Fruit fly (Drosophila melanogaster) whole organism, wandering third instar larva: Measurements from ENCODE around the gene CG32354.

ENCODE experiments used
- Abd-B ChIP-seq: fragments of >200 bp; optimal IDR thresholded peaks from 2 replicates; lab custom pipeline; 2017; ENCODE audit warnings: missing biosample characterization, missing genetic modification characterization
- CG9705 ChIP-seq: fragments of 200-800 bp; sonication (Bioruptor generic); optimal IDR thresholded peaks from 2 replicates; lab custom pipeline; 2018; ENCODE audit warnings: missing biosample characterization, mild to moderate bottlenecking, missing genetic modification characterization
- CrebA ChIP-seq: fragments of 200-800 bp; sonication (Bioruptor generic); optimal IDR thresholded peaks from 2 replicates; lab custom pipeline; 2016; ENCODE audit warnings: missing biosample characterization, mild to moderate bottlenecking, missing genetic modification characterization, borderline replicate concordance
- Dfd ChIP-seq: fragments of >200 bp; optimal IDR thresholded peaks from 2 replicates; lab custom pipeline; 2017; ENCODE audit warnings: missing biosample characterization, missing genetic modification characterization
- Dif ChIP-seq: fragments of 200-275, 200-300 bp; sonication (Bioruptor generic); optimal IDR thresholded peaks from 2 replicates; lab custom pipeline; 2018; ENCODE audit warnings: missing biosample characterization, missing genetic modification characterization; ENCODE audit not compliant: partially characterized antibody
- Hnf4 ChIP-seq: fragments of 200-800 bp; sonication (Bioruptor generic); optimal IDR thresholded peaks from 2 replicates; lab custom pipeline; 2016; ENCODE audit warnings: missing biosample characterization, mild to moderate bottlenecking, missing genetic modification characterization
- Hr78 ChIP-seq: fragments of >200 bp; optimal IDR thresholded peaks from 2 replicates; lab custom pipeline; 2017; ENCODE audit warnings: missing biosample characterization, missing genetic modification characterization
- Hr83 ChIP-seq: fragments of 200-300 bp; sonication (Bioruptor generic); optimal IDR thresholded peaks from 2 replicates; lab custom pipeline; 2016; ENCODE audit warnings: missing biosample characterization, mild to moderate bottlenecking, missing genetic modification characterization, moderate library complexity; ENCODE audit not compliant: poor library complexity, severe bottlenecking
- Myc ChIP-seq: fragments of >200 bp; optimal IDR thresholded peaks from 2 replicates; lab custom pipeline; 2017
- N ChIP-seq: fragments of >200 bp; optimal IDR thresholded peaks from 2 replicates; lab custom pipeline; 2018; ENCODE audit warnings: missing biosample characterization, missing external identifiers, missing genetic modification characterization
- OdsH ChIP-seq: fragments of 200-800 bp; sonication (Bioruptor generic); optimal IDR thresholded peaks from 2 replicates; lab custom pipeline; 2016; ENCODE audit warnings: missing biosample characterization, mild to moderate bottlenecking, missing genetic modification characterization
- Rel ChIP-seq, 2 experiments: fragments of 200-800 bp; sonication (Bioruptor generic) in 1 of 2; optimal IDR thresholded peaks; 2 replicates in 1 of 2; 3 replicates in 1 of 2; lab custom pipeline; 2016 to 2019; ENCODE audit warnings: mild to moderate bottlenecking in 2 of 2, missing biosample characterization in 2 of 2, missing genetic modification characterization in 2 of 2, moderate library complexity in 1 of 2
- Sp1 ChIP-seq: fragments of 200-800 bp; sonication (Bioruptor generic); optimal IDR thresholded peaks from 3 replicates; lab custom pipeline; 2019; ENCODE audit warnings: missing biosample characterization, mild to moderate bottlenecking, missing genetic modification characterization, moderate library complexity
- br ChIP-seq: fragments of 200-800 bp; sonication (Bioruptor generic); optimal IDR thresholded peaks from 2 replicates; lab custom pipeline; 2016; ENCODE audit warnings: missing biosample characterization, missing genetic modification characterization
- brk ChIP-seq: fragments of 200-800 bp; sonication (Bioruptor generic); optimal IDR thresholded peaks from 2 replicates; lab custom pipeline; 2016; ENCODE audit warnings: missing biosample characterization, mild to moderate bottlenecking, missing genetic modification characterization
- dl ChIP-seq, 2 experiments: fragments of 175-275, 200-275 bp in 1 of 2; fragments of 200-275 bp in 1 of 2; sonication (Bioruptor generic); optimal IDR thresholded peaks; lab custom pipeline; 2018; ENCODE audit warnings: mild to moderate bottlenecking in 2 of 2, missing biosample characterization in 2 of 2, missing genetic modification characterization in 2 of 2, moderate library complexity in 2 of 2; ENCODE audit not compliant: partially characterized antibody in 2 of 2, insufficient read depth in 1 of 2
- dmrt93B ChIP-seq: fragments of 200-800 bp; sonication (Bioruptor generic); optimal IDR thresholded peaks from 2 replicates; lab custom pipeline; 2018; ENCODE audit warnings: missing biosample characterization, mild to moderate bottlenecking, missing genetic modification characterization
- dsf ChIP-seq: sonication (Bioruptor generic); optimal IDR thresholded peaks from 2 replicates; lab custom pipeline; 2016; ENCODE audit warnings: missing biosample characterization, missing genetic modification characterization, borderline replicate concordance
- ey ChIP-seq: fragments of 200-800 bp; sonication (Bioruptor generic); optimal IDR thresholded peaks from 2 replicates; lab custom pipeline; 2016; ENCODE audit warnings: missing biosample characterization, missing genetic modification characterization
- foxo ChIP-seq, 2 experiments: fragments of 200-800 bp; sonication (Bioruptor generic); optimal IDR thresholded peaks; 2 replicates in 1 of 2; 3 replicates in 1 of 2; lab custom pipeline; 2016 to 2017; ENCODE audit warnings: missing biosample characterization in 2 of 2, missing genetic modification characterization in 2 of 2
- fru ChIP-seq: fragments of 200-800 bp; sonication (Bioruptor generic); optimal IDR thresholded peaks from 3 replicates; lab custom pipeline; 2016; ENCODE audit warnings: missing biosample characterization, mild to moderate bottlenecking, missing genetic modification characterization
- h ChIP-seq: fragments of 200-800 bp; sonication (Bioruptor generic); optimal IDR thresholded peaks from 3 replicates; lab custom pipeline; 2016; ENCODE audit warnings: missing biosample characterization, mild to moderate bottlenecking, missing genetic modification characterization
- jim ChIP-seq: fragments of 175-275, 200-325 bp; sonication (Bioruptor generic); optimal IDR thresholded peaks from 2 replicates; lab custom pipeline; 2016; ENCODE audit warnings: missing biosample characterization, mild to moderate bottlenecking, missing genetic modification characterization
- lola ChIP-seq: fragments of >200 bp; optimal IDR thresholded peaks from 2 replicates; lab custom pipeline; 2017; ENCODE audit warnings: missing biosample characterization, missing genetic modification characterization
- pan ChIP-seq: fragments of >200 bp; optimal IDR thresholded peaks from 2 replicates; lab custom pipeline; 2017
- psq ChIP-seq: fragments of 200-800 bp; sonication (Bioruptor generic); optimal IDR thresholded peaks from 3 replicates; lab custom pipeline; 2017; ENCODE audit warnings: missing biosample characterization, mild to moderate bottlenecking, missing genetic modification characterization, moderate library complexity
- rgr ChIP-seq: fragments of 200-800 bp; sonication (Bioruptor generic); optimal IDR thresholded peaks from 3 replicates; lab custom pipeline; 2016; ENCODE audit warnings: missing biosample characterization, mild to moderate bottlenecking, missing genetic modification characterization
- sage ChIP-seq: fragments of 200-800 bp; sonication (Bioruptor generic); optimal IDR thresholded peaks from 2 replicates; lab custom pipeline; 2016; ENCODE audit warnings: missing biosample characterization, mild to moderate bottlenecking, missing genetic modification characterization
- sv ChIP-seq: fragments of 200-800 bp; sonication (Bioruptor generic); optimal IDR thresholded peaks from 3 replicates; lab custom pipeline; 2016; ENCODE audit warnings: missing biosample characterization, missing genetic modification characterization
- tai ChIP-seq: sonication (Bioruptor generic); optimal IDR thresholded peaks from 2 replicates; lab custom pipeline; 2016; ENCODE audit warnings: missing biosample characterization, missing genetic modification characterization
- usp ChIP-seq: fragments of >200 bp; optimal IDR thresholded peaks from 2 replicates; lab custom pipeline; 2017; ENCODE audit warnings: missing biosample characterization, missing genetic modification characterization
- woc ChIP-seq: sonication (Bioruptor generic); optimal IDR thresholded peaks from 2 replicates; lab custom pipeline; 2016; ENCODE audit warnings: missing biosample characterization, mild to moderate bottlenecking, missing genetic modification characterization

Gene CG32354

dm6 chr3L:8453443-8454360 lies 31.7 kb upstream of the CG32354 start:
- no peak for TF ChIP-seq OdsH (GFP tag; lab: Kevin White, UChicago)
- TF ChIP-seq Dif (GFP tag; lab: Kevin White, UChicago): no peak
- TF ChIP-seq h: peak; percentile 47
- no peak for TF ChIP-seq woc (GFP tag; lab: Kevin White, UChicago)
- no peak for TF ChIP-seq Hr78 (GFP tag; lab: Kevin White, UChicago)
- no peak for TF ChIP-seq psq (GFP tag; lab: Kevin White, UChicago)
- TF ChIP-seq tai (GFP tag; lab: Kevin White, UChicago): no peak
- no peak for TF ChIP-seq Dfd (GFP tag; lab: Kevin White, UChicago)
- TF ChIP-seq brk: peak; percentile 15
- TF ChIP-seq ey (GFP tag; lab: Kevin White, UChicago): no peak
- TF ChIP-seq Hnf4 (GFP tag; lab: Kevin White, UChicago): peak; percentile 6
- TF ChIP-seq sv (GFP tag; lab: Kevin White, UChicago): no peak
- no peak for TF ChIP-seq dmrt93B
- no peak for TF ChIP-seq fru (GFP tag; lab: Kevin White, UChicago)
- TF ChIP-seq rgr: no peak
- TF ChIP-seq br (GFP tag; lab: Kevin White, UChicago): peak; percentile 16
- peak; percentile 56 for TF ChIP-seq sage
- no peak for TF ChIP-seq dl (GFP tag; optimal IDR thresholded peaks at IDR 0.05; lab: Kevin White, UChicago; ENCODE audit: insufficient read depth in 1 of 2, partially characterized antibody in 2 of 2)
- no peak for TF ChIP-seq pan (lab: Kevin White, UChicago)
- no peak for TF ChIP-seq jim (GFP tag; lab: Kevin White, UChicago)
- TF ChIP-seq Hr83: no peak
- no peak for TF ChIP-seq Rel (GFP tag; optimal IDR thresholded peaks at IDR 0.05; lab: Kevin White, UChicago)
- TF ChIP-seq Rel (tag; optimal IDR thresholded peaks at IDR 0.05; lab: Kevin White, UChicago): no peak
- no peak for TF ChIP-seq Myc
- TF ChIP-seq foxo (GFP tag; optimal IDR thresholded peaks at IDR 0.05; lab: Kevin White, UChicago): peak in 1 of 2 experiments; percentile 36
- TF ChIP-seq N (GFP tag; lab: Kevin White, UChicago): no peak
- TF ChIP-seq CrebA (GFP tag; lab: Kevin White, UChicago): no peak
- no peak for TF ChIP-seq CG9705 (GFP tag; lab: Kevin White, UChicago)

- peak; percentile 41 for TF ChIP-seq h
- no peak for TF ChIP-seq br (GFP tag; lab: Kevin White, UChicago)
- no peak for TF ChIP-seq rgr
Observed at dm6 chr3L:8452986-8453385, 31.0 kb upstream of the CG32354 start.

- TF ChIP-seq tai (GFP tag; lab: Kevin White, UChicago) (no peak), foxo (GFP tag; optimal IDR thresholded peaks at IDR 0.05; lab: Kevin White, UChicago) (no peak), Myc (no peak), dsf (GFP tag; lab: Kevin White, UChicago) (no peak), psq (GFP tag; lab: Kevin White, UChicago) (no peak), Hr83 (no peak), dl (GFP tag; optimal IDR thresholded peaks at IDR 0.05; lab: Kevin White, UChicago; ENCODE audit: insufficient read depth in 1 of 2, partially characterized antibody in 2 of 2) (no peak), fru (GFP tag; lab: Kevin White, UChicago) (no peak), dmrt93B (no peak), lola (GFP tag; lab: Kevin White, UChicago) (no peak), sage (no peak), rgr (no peak), Sp1 (GFP tag; lab: Kevin White, UChicago) (no peak), Dfd (GFP tag; lab: Kevin White, UChicago) (no peak), OdsH (GFP tag; lab: Kevin White, UChicago) (no peak), usp (GFP tag; lab: Kevin White, UChicago) (no peak), sv (GFP tag; lab: Kevin White, UChicago) (no peak), CrebA (GFP tag; lab: Kevin White, UChicago) (no peak), Abd-B (GFP tag; lab: Kevin White, UChicago) (no peak), Dif (GFP tag; lab: Kevin White, UChicago) (no peak)
Observed at dm6 chr3L:8451966-8452620, 30.1 kb upstream of the CG32354 start.
